Fruit fly (Drosophila melanogaster) whole organism, wandering third instar larva: ENCODE measurements around the gene Mgat2.

Experiments used
- Dfd ChIP-seq: fragments of >200 bp; optimal IDR thresholded peaks from 2 replicates; lab custom pipeline; 2017; ENCODE audit warnings: missing biosample characterization, missing genetic modification characterization
- Hnf4 ChIP-seq: fragments of 200-800 bp; sonication (Bioruptor generic); optimal IDR thresholded peaks from 2 replicates; lab custom pipeline; 2016; ENCODE audit warnings: missing biosample characterization, mild to moderate bottlenecking, missing genetic modification characterization
- Jra ChIP-seq: sonication (Bioruptor generic); optimal IDR thresholded peaks from 2 replicates; lab custom pipeline; 2016; ENCODE audit warnings: missing biosample characterization, missing genetic modification characterization
- Myc ChIP-seq: fragments of >200 bp; optimal IDR thresholded peaks from 2 replicates; lab custom pipeline; 2017
- N ChIP-seq: fragments of >200 bp; optimal IDR thresholded peaks from 2 replicates; lab custom pipeline; 2018; ENCODE audit warnings: missing biosample characterization, missing external identifiers, missing genetic modification characterization
- br ChIP-seq: fragments of 200-800 bp; sonication (Bioruptor generic); optimal IDR thresholded peaks from 2 replicates; lab custom pipeline; 2016; ENCODE audit warnings: missing biosample characterization, missing genetic modification characterization
- brk ChIP-seq: fragments of 200-800 bp; sonication (Bioruptor generic); optimal IDR thresholded peaks from 2 replicates; lab custom pipeline; 2016; ENCODE audit warnings: missing biosample characterization, mild to moderate bottlenecking, missing genetic modification characterization
- h ChIP-seq: fragments of 200-800 bp; sonication (Bioruptor generic); optimal IDR thresholded peaks from 3 replicates; lab custom pipeline; 2016; ENCODE audit warnings: missing biosample characterization, mild to moderate bottlenecking, missing genetic modification characterization
- psq ChIP-seq: fragments of 200-800 bp; sonication (Bioruptor generic); optimal IDR thresholded peaks from 3 replicates; lab custom pipeline; 2017; ENCODE audit warnings: missing biosample characterization, mild to moderate bottlenecking, missing genetic modification characterization, moderate library complexity

dm6 chr3R:30014480-30014879, 7.5 kb downstream of the Mgat2 start:
- no peak for TF ChIP-seq Dfd (GFP tag; lab: Kevin White, UChicago)
- no peak for TF ChIP-seq Jra
- no peak for TF ChIP-seq Hnf4 (GFP tag; lab: Kevin White, UChicago)
- TF ChIP-seq h (GFP tag; lab: Kevin White, UChicago) = no peak
- TF ChIP-seq Myc = no peak
- TF ChIP-seq br = no peak
- TF ChIP-seq brk (GFP tag; lab: Kevin White, UChicago) = no peak
- TF ChIP-seq N (GFP tag; lab: Kevin White, UChicago) = no peak
- no peak for TF ChIP-seq psq
